Worm (Caenorhabditis elegans) whole organism, L1 larva: ENCODE measurements around the gene prmn-1.

Experiments
- C04F5.9 ChIP-seq: sonication (generic microtip); optimal IDR thresholded peaks from 2 replicates; lab custom pipeline; 2016; ENCODE audit warnings: missing genetic modification characterization, missing compliant biosample characterization
- blmp-1 ChIP-seq: fragments of 150-350 bp; optimal IDR thresholded peaks from 2 replicates; lab custom pipeline; 2014; ENCODE audit warnings: missing biosample characterization, missing genetic modification characterization
- ceh-63 ChIP-seq: fragments of 200-800 bp; sonication (Bioruptor generic); optimal IDR thresholded peaks from 2 replicates; lab custom pipeline; 2018; ENCODE audit warnings: mild to moderate bottlenecking, missing genetic modification characterization, missing compliant biosample characterization
- ceh-90 ChIP-seq: sonication (generic microtip); optimal IDR thresholded peaks from 2 replicates; lab custom pipeline; 2016; ENCODE audit warnings: missing genetic modification characterization, missing compliant biosample characterization
- efl-3 ChIP-seq: fragments of 200-800 bp; sonication (Bioruptor generic); optimal IDR thresholded peaks from 2 replicates; lab custom pipeline; 2018; ENCODE audit warnings: mild to moderate bottlenecking, missing genetic modification characterization, missing compliant biosample characterization
- egl-27 ChIP-seq, 2 experiments: fragments of 150-350 bp in 1 of 2; sonication (generic microtip); optimal IDR thresholded peaks; 3 replicates each; lab custom pipeline; 2017 to 2018; ENCODE audit warnings: missing biosample characterization in 2 of 2, missing genetic modification characterization in 2 of 2, missing genetic modification reagents in 2 of 2
- elt-2 ChIP-seq: sonication (generic microtip); optimal IDR thresholded peaks from 2 replicates; lab custom pipeline; 2016; ENCODE audit warnings: missing genetic modification characterization, mild to moderate bottlenecking, inconsistent platforms, missing compliant biosample characterization, missing genetic modification reagents
- ets-5 ChIP-seq: fragments of 200-800 bp; sonication (Bioruptor generic); IDR thresholded peaks from 2 replicates; pipeline ENCODE4 v1.3.6; 2022; ENCODE audit warnings: missing genetic modification characterization, missing compliant biosample characterization
- fkh-10 ChIP-seq: sonication (generic microtip); optimal IDR thresholded peaks from 2 replicates; lab custom pipeline; 2017; ENCODE audit warnings: missing biosample characterization, missing genetic modification reagents, missing genetic modification characterization
- fkh-4 ChIP-seq: sonication (generic microtip); optimal IDR thresholded peaks from 2 replicates; lab custom pipeline; 2016; ENCODE audit warnings: missing compliant biosample characterization, missing genetic modification characterization, borderline replicate concordance
- fkh-8 ChIP-seq: sonication (generic microtip); optimal IDR thresholded peaks from 2 replicates; lab custom pipeline; 2016; ENCODE audit warnings: mild to moderate bottlenecking, missing genetic modification characterization, missing compliant biosample characterization
- grh-1 ChIP-seq: fragments of 200-800 bp; sonication (Bioruptor generic); IDR thresholded peaks from 2 replicates; pipeline ENCODE4 v1.3.6; 2022; ENCODE audit warnings: missing genetic modification reagents, missing genetic modification characterization, missing compliant biosample characterization
- hlh-17 ChIP-seq: fragments of 200-800 bp; sonication (Bioruptor generic); optimal IDR thresholded peaks from 2 replicates; lab custom pipeline; 2018; ENCODE audit warnings: missing genetic modification characterization, mild to moderate bottlenecking, missing compliant biosample characterization, moderate library complexity, borderline replicate concordance
- lin-14 ChIP-seq: fragments of 200-800 bp; sonication (Bioruptor generic); optimal IDR thresholded peaks from 2 replicates; lab custom pipeline; 2018; ENCODE audit warnings: mild to moderate bottlenecking, missing genetic modification characterization, moderate library complexity, missing compliant biosample characterization
- lir-3 ChIP-seq: sonication (generic microtip); optimal IDR thresholded peaks from 2 replicates; lab custom pipeline; 2016; ENCODE audit warnings: mild to moderate bottlenecking, missing genetic modification characterization, moderate library complexity, missing compliant biosample characterization; ENCODE audit not compliant: poor library complexity
- mab-9 ChIP-seq: fragments of 200-800 bp; sonication (Bioruptor generic); IDR thresholded peaks from 2 replicates; pipeline ENCODE4 v1.3.6; 2022; ENCODE audit warnings: missing genetic modification reagents, missing genetic modification characterization, missing compliant biosample characterization
- mdl-1 ChIP-seq, 2 experiments: fragments of 150-350 bp; optimal IDR thresholded peaks; 2 replicates each; lab custom pipeline; 2014 to 2017; ENCODE audit warnings: missing biosample characterization in 2 of 2, missing genetic modification characterization in 2 of 2, inconsistent platforms in 1 of 2
- mep-1 ChIP-seq: fragments of 150-350 bp; optimal IDR thresholded peaks from 2 replicates; lab custom pipeline; 2014; ENCODE audit warnings: missing biosample characterization, missing genetic modification characterization
- nhr-11 ChIP-seq: fragments of 150-350 bp; optimal IDR thresholded peaks from 2 replicates; lab custom pipeline; 2014; ENCODE audit warnings: missing biosample characterization, missing genetic modification characterization
- nhr-19 ChIP-seq: fragments of 200-800 bp; sonication (Bioruptor generic); conservative IDR thresholded peaks from 2 replicates; pipeline ENCODE4 v1.3.6; 2022; ENCODE audit warnings: missing genetic modification characterization, missing compliant biosample characterization
- nhr-20 ChIP-seq: sonication (generic microtip); optimal IDR thresholded peaks from 2 replicates; lab custom pipeline; 2016; ENCODE audit warnings: mild to moderate bottlenecking, missing genetic modification characterization, missing compliant biosample characterization
- nhr-71 ChIP-seq: sonication (generic microtip); optimal IDR thresholded peaks from 2 replicates; lab custom pipeline; 2016; ENCODE audit warnings: mild to moderate bottlenecking, missing genetic modification characterization, moderate library complexity, missing compliant biosample characterization
- nhr-76 ChIP-seq: sonication (generic microtip); optimal IDR thresholded peaks from 2 replicates; lab custom pipeline; 2017; ENCODE audit warnings: missing biosample characterization, missing genetic modification characterization
- nhr-77 ChIP-seq: fragments of 150-350 bp; optimal IDR thresholded peaks from 2 replicates; lab custom pipeline; 2014; ENCODE audit warnings: missing biosample characterization, missing genetic modification characterization
- nhr-85 ChIP-seq: sonication (generic microtip); peaks from one replicate; lab custom pipeline; 2016; ENCODE audit warnings: missing genetic modification characterization, inconsistent platforms, missing compliant biosample characterization
- pax-3 ChIP-seq: fragments of 200-800 bp; sonication (Bioruptor generic); optimal IDR thresholded peaks from 2 replicates; lab custom pipeline; 2018; ENCODE audit warnings: mild to moderate bottlenecking, missing genetic modification characterization, moderate library complexity, missing compliant biosample characterization
- rnt-1 ChIP-seq: sonication (generic microtip); optimal IDR thresholded peaks from 2 replicates; lab custom pipeline; 2016; ENCODE audit warnings: mild to moderate bottlenecking, missing genetic modification characterization, moderate library complexity, missing compliant biosample characterization
- snu-23 ChIP-seq: sonication (generic microtip); optimal IDR thresholded peaks from 2 replicates; lab custom pipeline; 2016; ENCODE audit warnings: missing genetic modification characterization, missing compliant biosample characterization
- sox-4 ChIP-seq: sonication (generic microtip); optimal IDR thresholded peaks from 2 replicates; lab custom pipeline; 2016; ENCODE audit warnings: missing genetic modification characterization, missing compliant biosample characterization
- swsn-7 ChIP-seq: sonication (generic microtip); optimal IDR thresholded peaks from 2 replicates; lab custom pipeline; 2016; ENCODE audit warnings: missing genetic modification characterization, missing compliant biosample characterization
- unc-86 ChIP-seq: sonication (generic microtip); optimal IDR thresholded peaks from 2 replicates; lab custom pipeline; 2016; ENCODE audit warnings: missing genetic modification characterization, missing compliant biosample characterization
- unc-98 ChIP-seq: fragments of 200-800 bp; sonication (Bioruptor generic); IDR thresholded peaks from 2 replicates; pipeline ENCODE4 v1.3.6; 2022; ENCODE audit warnings: missing genetic modification characterization, missing compliant biosample characterization
- xbp-1 ChIP-seq: sonication (generic microtip); optimal IDR thresholded peaks from 2 replicates; lab custom pipeline; 2016; ENCODE audit warnings: missing genetic modification characterization, missing compliant biosample characterization

prmn-1 gene

DNA sequence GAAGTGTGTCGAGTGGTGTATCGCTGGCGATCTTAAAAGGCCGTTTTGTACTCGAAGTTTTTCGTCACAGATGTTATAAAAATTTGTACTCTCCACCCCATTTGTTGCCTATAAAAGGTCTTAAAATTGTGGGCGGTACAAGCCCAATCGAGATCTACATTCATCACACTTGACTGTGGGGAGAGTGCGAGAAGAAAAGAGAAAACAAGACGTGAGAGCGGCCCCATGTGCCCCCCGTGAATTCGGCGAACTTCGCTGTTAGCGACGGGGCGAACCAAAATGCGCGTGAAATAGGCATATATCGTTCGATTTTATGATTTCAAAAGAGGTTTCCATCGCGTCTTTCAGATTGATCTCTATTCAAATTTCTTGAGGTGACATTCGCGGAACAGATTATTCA, 35.1 kb downstream of the prmn-1 start, which contains the start of gene F46C3.6:
Gene F46C3.6, minus strand, starts transcription at position 87 of the 400 bp plus-strand sequence.
- TF ChIP-seq lin-14 (peak; percentile 11), nhr-85 (peak; percentile 87), blmp-1 (tag; lab: Kevin White, UChicago) (peak; percentile 42), swsn-7 (tag; lab: Kevin White, UChicago) (no peak)

DNA sequence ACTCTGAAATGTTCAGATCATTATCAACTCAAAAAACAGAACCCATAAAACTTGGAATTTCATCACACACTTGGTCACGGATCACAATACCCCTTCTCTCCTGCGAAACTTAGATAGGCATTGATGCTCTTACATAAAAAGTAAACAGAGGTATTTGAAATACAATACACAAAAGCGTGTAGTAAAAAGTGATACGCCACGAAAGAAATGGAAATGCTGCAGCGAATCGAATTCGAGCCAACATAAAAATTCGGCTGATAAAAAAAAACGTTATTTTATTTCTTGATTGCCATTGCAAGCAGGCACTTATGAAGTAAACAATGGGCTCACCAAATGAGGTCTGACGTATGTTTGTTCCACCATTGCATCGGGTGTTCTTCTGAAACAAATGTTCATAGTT, 41.8 kb downstream of the prmn-1 start:
- TF ChIP-seq xbp-1 (tag; lab: Kevin White, UChicago) (no peak), unc-86 (tag; lab: Kevin White, UChicago) (no peak), mep-1 (tag; lab: Kevin White, UChicago) (no peak), pax-3 (tag; lab: Kevin White, UChicago) (no peak), elt-2 (tag; lab: Kevin White, UChicago) (peak; percentile 59)

DNA sequence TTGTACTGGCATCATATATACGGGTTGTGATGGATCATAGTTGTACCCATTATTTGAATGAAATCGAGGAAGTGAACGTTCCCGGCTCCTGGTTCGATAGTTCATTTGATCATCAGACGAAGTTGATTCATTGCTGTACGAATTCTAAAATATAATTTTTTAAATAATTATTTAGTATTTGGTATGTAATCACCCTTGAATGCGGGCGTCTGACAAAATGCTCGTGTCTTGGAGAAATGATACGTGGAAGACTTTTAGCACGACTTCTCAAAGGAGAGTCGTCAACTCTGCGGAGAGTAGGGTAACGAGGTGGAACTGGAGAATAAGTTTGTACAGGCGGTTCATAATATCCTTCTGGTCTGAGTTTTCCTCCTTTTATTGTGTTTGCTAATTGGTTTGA, 42.7 kb downstream of the prmn-1 start:
- TF ChIP-seq sox-4 (tag; lab: Kevin White, UChicago) (no peak), mdl-1 (tag; optimal IDR thresholded peaks at IDR 0.05; lab: Kevin White, UChicago) (no peak), hlh-17 (GFP tag; lab: Kevin White, UChicago) (no peak), mep-1 (tag; lab: Kevin White, UChicago) (no peak), rnt-1 (no peak), snu-23 (GFP tag; lab: Kevin White, UChicago) (no peak), ceh-90 (tag; lab: Kevin White, UChicago) (no peak), unc-98 (GFP tag; lab: Robert Waterston, UW) (no peak), nhr-76 (tag; lab: Kevin White, UChicago) (no peak), nhr-77 (no peak), pax-3 (tag; lab: Kevin White, UChicago) (no peak), nhr-85 (no peak), nhr-19 (no peak), fkh-4 (no peak), egl-27 (tag; optimal IDR thresholded peaks at IDR 0.05; lab: Kevin White, UChicago) (no peak), nhr-71 (tag; lab: Kevin White, UChicago) (no peak), ceh-63 (GFP tag; lab: Kevin White, UChicago) (no peak), mab-9 (no peak), lir-3 (tag; lab: Kevin White, UChicago) (no peak), fkh-8 (tag; lab: Kevin White, UChicago) (no peak)

DNA sequence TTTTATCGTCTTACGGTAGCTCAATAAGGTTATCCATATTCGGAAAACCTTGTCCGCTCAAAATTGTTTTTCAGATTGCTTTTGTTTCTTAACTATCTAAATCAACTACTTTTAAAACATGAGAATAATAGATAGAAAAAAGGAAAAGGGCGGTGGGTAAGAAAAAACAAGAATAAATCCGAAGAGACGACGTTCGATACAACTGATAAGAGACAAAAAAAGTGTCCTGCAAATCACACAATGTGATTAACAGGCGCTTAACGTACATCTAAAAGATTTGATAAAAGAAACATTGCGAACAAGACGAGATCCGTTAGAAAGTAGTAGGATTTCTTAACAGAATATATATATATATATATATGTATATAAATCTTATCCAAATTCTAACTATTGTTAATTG, 48.6 kb downstream of the prmn-1 start, which contains the start of gene hum-4:
Gene hum-4, minus strand, starts transcription at position 101 of the 400 bp plus-strand sequence.
- TF ChIP-seq nhr-11 (tag; lab: Kevin White, UChicago) (no peak), blmp-1 (tag; lab: Kevin White, UChicago) (peak; percentile 10), ets-5 (no peak), pax-3 (tag; lab: Kevin White, UChicago) (no peak), nhr-20 (tag; lab: Kevin White, UChicago) (no peak), C04F5.9 (tag; lab: Kevin White, UChicago) (no peak), unc-86 (tag; lab: Kevin White, UChicago) (no peak)
- TF ChIP-seq, all 84 proteins: peak for 1

DNA sequence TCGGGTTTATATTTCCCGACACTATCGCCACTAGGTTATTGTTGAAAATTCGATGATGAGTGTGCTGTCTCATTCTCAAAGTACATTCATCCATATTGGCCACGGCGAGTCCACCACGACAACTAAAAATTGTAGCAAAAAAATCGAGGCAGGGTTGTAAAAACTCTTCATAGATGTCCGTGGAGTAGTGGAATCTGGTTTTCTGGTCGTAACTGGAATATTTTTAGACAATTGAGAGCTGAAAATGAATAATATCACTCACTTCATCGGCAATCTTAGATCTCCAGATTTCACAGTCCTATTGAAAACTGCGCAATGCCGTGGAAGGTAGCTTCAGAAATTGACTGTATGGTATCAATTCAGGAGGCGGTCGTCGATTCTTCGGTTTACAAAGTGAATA, 50.6 kb downstream of the prmn-1 start:
- TF ChIP-seq efl-3 (GFP tag; lab: Kevin White, UChicago) (no peak), fkh-10 (GFP tag; lab: Kevin White, UChicago) (no peak), ets-5 (no peak), grh-1 (GFP tag; lab: Robert Waterston, UW) (no peak), xbp-1 (tag; lab: Kevin White, UChicago) (no peak), unc-98 (GFP tag; lab: Robert Waterston, UW) (no peak)
